Fruit fly (Drosophila melanogaster) whole organism, embryonic: ENCODE data around the gene Alp4.

Experiments used
- Abd-B ChIP-seq: fragments of 200-800 bp; sonication (Bioruptor generic); optimal IDR thresholded peaks from 2 replicates; lab custom pipeline; 2018; ENCODE audit warnings: missing biosample characterization, mild to moderate bottlenecking, missing genetic modification characterization, moderate library complexity
- Adf1 ChIP-seq: fragments of 200-800 bp; sonication (Bioruptor generic); IDR thresholded peaks from 2 replicates; pipeline ENCODE4 v1.3.6; 2022; ENCODE audit warnings: missing biosample characterization, missing genetic modification characterization
- BtbVII ChIP-seq: fragments of 200-800 bp; sonication (Bioruptor generic); optimal IDR thresholded peaks from 3 replicates; lab custom pipeline; 2017; ENCODE audit warnings: missing biosample characterization, mild to moderate bottlenecking, missing genetic modification characterization
- CG10543 ChIP-seq: fragments of 200-800 bp; sonication (Bioruptor generic); optimal IDR thresholded peaks from 3 replicates; lab custom pipeline; 2017; ENCODE audit warnings: missing biosample characterization, mild to moderate bottlenecking, missing genetic modification characterization, moderate library complexity
- CG11504 ChIP-seq: fragments of 200-800 bp; sonication (Bioruptor generic); optimal IDR thresholded peaks from 3 replicates; lab custom pipeline; 2019; ENCODE audit warnings: missing biosample characterization, mild to moderate bottlenecking, missing genetic modification characterization, moderate library complexity
- CG11560 ChIP-seq: fragments of 200-800 bp; sonication (Bioruptor generic); IDR thresholded peaks from 3 replicates; pipeline ENCODE4 v1.3.6; 2022; ENCODE audit warnings: missing biosample characterization, missing genetic modification characterization
- CG13775 ChIP-seq: fragments of 200-800 bp; sonication (Bioruptor generic); optimal IDR thresholded peaks from 3 replicates; lab custom pipeline; 2017; ENCODE audit warnings: missing biosample characterization, mild to moderate bottlenecking, missing genetic modification characterization
- CG15601 ChIP-seq: fragments of 200-800 bp; sonication (Bioruptor generic); optimal IDR thresholded peaks from 3 replicates; lab custom pipeline; 2019; ENCODE audit warnings: missing biosample characterization, mild to moderate bottlenecking, missing genetic modification characterization, moderate library complexity
- CG1603 ChIP-seq: fragments of 200-800 bp; sonication (Bioruptor generic); optimal IDR thresholded peaks from 2 replicates; lab custom pipeline; 2019; ENCODE audit warnings: missing biosample characterization, mild to moderate bottlenecking, missing genetic modification characterization, moderate library complexity
- CG1832 ChIP-seq: fragments of 200-800 bp; sonication (Bioruptor generic); optimal IDR thresholded peaks from 2 replicates; lab custom pipeline; 2017; ENCODE audit warnings: missing biosample characterization, mild to moderate bottlenecking, missing genetic modification characterization, inconsistent platforms
- CG3065 ChIP-seq: fragments of 200-800 bp; sonication (Bioruptor generic); optimal IDR thresholded peaks from 2 replicates; lab custom pipeline; 2016; ENCODE audit warnings: missing biosample characterization, missing genetic modification characterization
- CG31365 ChIP-seq: fragments of 200-800 bp; sonication (Bioruptor generic); optimal IDR thresholded peaks from 2 replicates; lab custom pipeline; 2018; ENCODE audit warnings: missing biosample characterization, mild to moderate bottlenecking, missing genetic modification characterization
- CG32767 ChIP-seq: fragments of 200-800 bp; sonication (Bioruptor generic); IDR thresholded peaks from 2 replicates; pipeline ENCODE4 v1.3.6; 2022; ENCODE audit warnings: missing biosample characterization, missing genetic modification characterization
- CG32772 ChIP-seq: fragments of 200-800 bp; sonication (Bioruptor generic); IDR thresholded peaks from 2 replicates; pipeline ENCODE4 v1.3.6; 2022; ENCODE audit warnings: missing biosample characterization, missing genetic modification characterization
- CG8089 ChIP-seq: fragments of 200-800 bp; sonication (Bioruptor generic); optimal IDR thresholded peaks from 3 replicates; lab custom pipeline; 2016; ENCODE audit warnings: missing biosample characterization, missing genetic modification characterization
- CG8478 ChIP-seq: fragments of >200 bp; optimal IDR thresholded peaks from 2 replicates; lab custom pipeline; 2018
- CG9817 ChIP-seq: fragments of 200-800 bp; sonication (Bioruptor generic); optimal IDR thresholded peaks from 2 replicates; lab custom pipeline; 2018; ENCODE audit warnings: missing biosample characterization, mild to moderate bottlenecking, missing genetic modification characterization, moderate library complexity
- Doc2 ChIP-seq: fragments of 200-800 bp; sonication (Bioruptor generic); IDR thresholded peaks from 2 replicates; pipeline ENCODE4 v1.3.6; 2022; ENCODE audit warnings: missing biosample characterization, missing genetic modification characterization
- Drgx ChIP-seq: fragments of 200-800 bp; sonication (Bioruptor generic); IDR thresholded peaks from 2 replicates; pipeline ENCODE4 v1.3.6; 2022; ENCODE audit warnings: missing biosample characterization, missing genetic modification characterization
- Fer1 ChIP-seq: fragments of 200-800 bp; sonication (Bioruptor generic); optimal IDR thresholded peaks from 2 replicates; lab custom pipeline; 2017; ENCODE audit warnings: missing biosample characterization, mild to moderate bottlenecking, missing genetic modification characterization
- Hey ChIP-seq: fragments of 200-800 bp; sonication (Bioruptor generic); optimal IDR thresholded peaks from 3 replicates; lab custom pipeline; 2018; ENCODE audit warnings: missing biosample characterization, mild to moderate bottlenecking, missing genetic modification characterization
- HmgD ChIP-seq: fragments of 200-800 bp; sonication (Bioruptor generic); optimal IDR thresholded peaks from 3 replicates; lab custom pipeline; 2016; ENCODE audit warnings: missing biosample characterization, missing genetic modification characterization
- Hr51 ChIP-seq, 2 experiments: fragments of 200-800 bp; sonication (Bioruptor generic); optimal IDR thresholded peaks; 2 replicates in 1 of 2; 3 replicates in 1 of 2; lab custom pipeline; 2016 to 2018; ENCODE audit warnings: missing biosample characterization in 2 of 2, missing genetic modification characterization in 2 of 2, mild to moderate bottlenecking in 1 of 2, moderate library complexity in 1 of 2
- MESR4 ChIP-seq: fragments of 200-800 bp; sonication (Bioruptor generic); optimal IDR thresholded peaks from 2 replicates; lab custom pipeline; 2018; ENCODE audit warnings: missing biosample characterization, mild to moderate bottlenecking, missing genetic modification characterization, moderate library complexity
- Mad ChIP-seq: fragments of 200-800 bp; sonication (Bioruptor generic); optimal IDR thresholded peaks from 2 replicates; lab custom pipeline; 2016; ENCODE audit warnings: missing biosample characterization, missing genetic modification characterization
- NC2α ChIP-seq: fragments of 200-800 bp; sonication (Bioruptor generic); optimal IDR thresholded peaks from 2 replicates; lab custom pipeline; 2016; ENCODE audit warnings: missing biosample characterization, missing genetic modification characterization
- NFAT ChIP-seq: fragments of 200-800 bp; sonication (Bioruptor generic); IDR thresholded peaks from 2 replicates; pipeline ENCODE4 v1.3.6; 2022; ENCODE audit warnings: missing biosample characterization, missing genetic modification characterization
- Nf-YC ChIP-seq: fragments of 200-800 bp; optimal IDR thresholded peaks from 3 replicates; lab custom pipeline; 2019; ENCODE audit warnings: missing biosample characterization, mild to moderate bottlenecking, missing genetic modification characterization, moderate library complexity
- Side ChIP-seq: fragments of 200-800 bp; sonication (Bioruptor generic); optimal IDR thresholded peaks from 2 replicates; lab custom pipeline; 2016; ENCODE audit warnings: missing biosample characterization, missing genetic modification characterization
- Stat92E ChIP-seq, 3 experiments: fragments of >200 bp in 2 of 3; fragments of 200-800 bp in 1 of 3; sonication (Bioruptor generic) in 1 of 3; optimal IDR thresholded peaks; 2 replicates each; lab custom pipeline; 2017 to 2019; ENCODE audit warnings: missing biosample characterization in 3 of 3, missing genetic modification characterization in 3 of 3, mild to moderate bottlenecking in 1 of 3, moderate library complexity in 1 of 3
- Taf1 ChIP-seq: fragments of 200-800 bp; sonication (Bioruptor generic); IDR thresholded peaks from 2 replicates; pipeline ENCODE4 v1.3.6; 2022; ENCODE audit warnings: missing biosample characterization, missing genetic modification characterization
- Xbp1 ChIP-seq: fragments of 200-800 bp; sonication (Bioruptor generic); optimal IDR thresholded peaks from 3 replicates; lab custom pipeline; 2016; ENCODE audit warnings: missing biosample characterization, mild to moderate bottlenecking, missing genetic modification characterization
- az2 ChIP-seq: fragments of 200-800 bp; sonication (Bioruptor generic); optimal IDR thresholded peaks from 3 replicates; lab custom pipeline; 2016; ENCODE audit warnings: missing biosample characterization, missing genetic modification characterization
- chinmo ChIP-seq: fragments of 200-800 bp; sonication (Bioruptor generic); IDR thresholded peaks from 4 replicates; pipeline ENCODE4 v1.3.6; 2022; ENCODE audit warnings: missing biosample characterization, missing genetic modification characterization; ENCODE audit not compliant: partially characterized antibody
- corto ChIP-seq: fragments of 200-800 bp; sonication (Bioruptor generic); optimal IDR thresholded peaks from 2 replicates; lab custom pipeline; 2016; ENCODE audit warnings: missing biosample characterization, mild to moderate bottlenecking, missing genetic modification characterization, moderate library complexity
- dmrt99B ChIP-seq: fragments of 200-800 bp; sonication (Bioruptor generic); optimal IDR thresholded peaks from 2 replicates; lab custom pipeline; 2018; ENCODE audit warnings: missing biosample characterization, mild to moderate bottlenecking, missing genetic modification characterization, moderate library complexity
- dpn ChIP-seq, 2 experiments: fragments of 200-800 bp; sonication (Bioruptor generic); optimal IDR thresholded peaks; 3 replicates each; lab custom pipeline; 2016; ENCODE audit warnings: missing biosample characterization in 2 of 2, missing genetic modification characterization in 2 of 2
- emc ChIP-seq: fragments of 200-800 bp; sonication (Bioruptor generic); optimal IDR thresholded peaks from 2 replicates; lab custom pipeline; 2016; ENCODE audit warnings: missing biosample characterization, missing genetic modification characterization
- ftz-f1 ChIP-seq: fragments of 200-800 bp; sonication (Bioruptor generic); optimal IDR thresholded peaks from 2 replicates; lab custom pipeline; 2016; ENCODE audit warnings: missing biosample characterization, missing genetic modification characterization
- grau ChIP-seq: fragments of 200-800 bp; optimal IDR thresholded peaks from 3 replicates; lab custom pipeline; 2019; ENCODE audit warnings: missing biosample characterization, mild to moderate bottlenecking, missing genetic modification characterization, moderate library complexity
- grn ChIP-seq: fragments of 200-800 bp; sonication (Bioruptor generic); optimal IDR thresholded peaks from 3 replicates; lab custom pipeline; 2017; ENCODE audit warnings: missing biosample characterization, missing genetic modification characterization
- gro ChIP-seq: fragments of 200-800 bp; sonication (Bioruptor generic); optimal IDR thresholded peaks from 2 replicates; lab custom pipeline; 2016; ENCODE audit warnings: missing biosample characterization, missing genetic modification characterization
- inv ChIP-seq: fragments of 200-800 bp; sonication (Bioruptor generic); IDR thresholded peaks from 2 replicates; pipeline ENCODE4 v1.3.6; 2022; ENCODE audit warnings: missing biosample characterization, missing genetic modification characterization; ENCODE audit not compliant: partially characterized antibody
- lab ChIP-seq: fragments of 200-800 bp; sonication (Bioruptor generic); optimal IDR thresholded peaks from 3 replicates; lab custom pipeline; 2017; ENCODE audit warnings: missing biosample characterization, missing genetic modification characterization, mild to moderate bottlenecking, moderate library complexity, missing genetic modification reagents
- lola ChIP-seq, 3 experiments: fragments of >200 bp in 2 of 3; fragments of 200-800 bp in 1 of 3; sonication (Bioruptor generic) in 1 of 3; optimal IDR thresholded peaks; 2 replicates each; lab custom pipeline; 2017 to 2019; ENCODE audit warnings: missing biosample characterization in 3 of 3, missing genetic modification characterization in 3 of 3, mild to moderate bottlenecking in 1 of 3, moderate library complexity in 1 of 3
- onecut ChIP-seq: fragments of 200-800 bp; sonication (Bioruptor generic); IDR thresholded peaks from 2 replicates; pipeline ENCODE4 v1.3.6; 2022; ENCODE audit warnings: missing biosample characterization, missing genetic modification characterization
- p53 ChIP-seq: fragments of 200-800 bp; sonication (Bioruptor generic); optimal IDR thresholded peaks from 2 replicates; lab custom pipeline; 2016; ENCODE audit warnings: missing biosample characterization, missing genetic modification characterization
- slp2 ChIP-seq: fragments of 200-800 bp; sonication (Bioruptor generic); optimal IDR thresholded peaks from 2 replicates; lab custom pipeline; 2016; ENCODE audit warnings: missing biosample characterization, missing genetic modification characterization
- so ChIP-seq: fragments of 200-800 bp; sonication (Bioruptor generic); IDR thresholded peaks from 3 replicates; pipeline ENCODE4 v1.3.6; 2022; ENCODE audit warnings: missing biosample characterization, missing genetic modification characterization
- usp ChIP-seq: fragments of >200 bp; optimal IDR thresholded peaks from 2 replicates; lab custom pipeline; 2017; ENCODE audit warnings: missing biosample characterization, missing genetic modification characterization

Alp4 gene

dm6 chr3R:31064653-31065322 is 16.1 kb downstream of the Alp4 start, which contains the start of gene Sox100B (continued):
- peak; percentile 33 for TF ChIP-seq CG1603 (tag; lab: Kevin White, UChicago)
- TF ChIP-seq onecut (GFP tag; lab: Robert Waterston, UW) = peak; percentile 43; the same call in 1 of the 2 replicates
- no peak for TF ChIP-seq Hey (tag; lab: Kevin White, UChicago)
- TF ChIP-seq lab = peak; percentile 15
- no peak for TF ChIP-seq HmgD
- TF ChIP-seq CG10543 (GFP tag; lab: Kevin White, UChicago) = peak; percentile 24
- no peak for TF ChIP-seq CG8478 (lab: Kevin White, UChicago)
- TF ChIP-seq CG3065 = peak; percentile 20
- no peak for TF ChIP-seq CG8089
- TF ChIP-seq Adf1 (GFP tag; lab: Robert Waterston, UW) = no peak
- TF ChIP-seq CG31365 (tag; lab: Kevin White, UChicago) = no peak
- no peak for TF ChIP-seq inv (GFP tag; lab: Robert Waterston, UW)
- no peak for TF ChIP-seq usp
- TF ChIP-seq CG13775 (GFP tag; lab: Kevin White, UChicago) = peak; percentile 57
- TF ChIP-seq chinmo (GFP tag; lab: Robert Waterston, UW) = no peak
- no peak for TF ChIP-seq MESR4 (GFP tag; lab: Kevin White, UChicago)
- no peak for TF ChIP-seq Fer1 (GFP tag; lab: Kevin White, UChicago)
- no peak for TF ChIP-seq CG11560 (tag; lab: Robert Waterston, UW)
- no peak for TF ChIP-seq ftz-f1
- no peak for TF ChIP-seq grn
- peak in 1 of 2 experiments; percentile 37 for TF ChIP-seq dpn (GFP tag; optimal IDR thresholded peaks at IDR 0.05; lab: Kevin White, UChicago)
- TF ChIP-seq Mad (GFP tag; lab: Kevin White, UChicago) = peak; percentile 10
- peak; percentile 73 for TF ChIP-seq grau
- no peak for TF ChIP-seq CG1832 (GFP tag; lab: Kevin White, UChicago)
- peak; percentile 73 for TF ChIP-seq CG11504 (tag; lab: Kevin White, UChicago)
- peak; percentile 65 for TF ChIP-seq az2 (GFP tag; lab: Kevin White, UChicago)
- no peak for TF ChIP-seq NC2α (GFP tag; lab: Kevin White, UChicago)
- peak; percentile 57 for TF ChIP-seq CG15601
- TF ChIP-seq lola (GFP tag; optimal IDR thresholded peaks at IDR 0.05; lab: Kevin White, UChicago) = peak in 1 of 3 experiments; percentile 87
- peak in 1 of 2 experiments; percentile 49 for TF ChIP-seq Hr51 (GFP tag; optimal IDR thresholded peaks at IDR 0.05; lab: Kevin White, UChicago)
- no peak for TF ChIP-seq slp2 (GFP tag; lab: Kevin White, UChicago)
- TF ChIP-seq BtbVII (GFP tag; lab: Kevin White, UChicago) = no peak
- peak; percentile 43 for TF ChIP-seq Abd-B (GFP tag; lab: Kevin White, UChicago)
- no peak for TF ChIP-seq corto (GFP tag; lab: Kevin White, UChicago)
- no peak for TF ChIP-seq Drgx (GFP tag; lab: Robert Waterston, UW)
- no peak for TF ChIP-seq p53 (GFP tag; lab: Kevin White, UChicago)
- TF ChIP-seq emc (GFP tag; lab: Kevin White, UChicago) = no peak
- TF ChIP-seq gro = no peak
- TF ChIP-seq dmrt99B (tag; lab: Kevin White, UChicago) = peak; percentile 69
- TF ChIP-seq so (GFP tag; lab: Robert Waterston, UW) = no peak
- peak; percentile 74 for TF ChIP-seq CG32772
- TF ChIP-seq Nf-YC (tag; lab: Kevin White, UChicago) = peak; percentile 83
- TF ChIP-seq Side (GFP tag; lab: Kevin White, UChicago) = no peak
- TF ChIP-seq Taf1 (GFP tag; lab: Robert Waterston, UW) = no peak
- no peak for TF ChIP-seq Doc2 (GFP tag; lab: Robert Waterston, UW)
- TF ChIP-seq CG32767 (GFP tag; lab: Robert Waterston, UW) = no peak
- TF ChIP-seq Xbp1 (GFP tag; lab: Kevin White, UChicago) = peak; percentile 45
- no peak for TF ChIP-seq Stat92E (GFP tag; optimal IDR thresholded peaks at IDR 0.05; lab: Kevin White, UChicago)
- no peak for TF ChIP-seq NFAT
- peak; percentile 15 for TF ChIP-seq CG9817 (tag; lab: Kevin White, UChicago)
